Worm (Caenorhabditis elegans) whole organism, late embryonic: Measurements from ENCODE around the gene srw-54.
A peak's percentile ranks its signal among the peaks of the same experiment; 100 is the strongest.

ENCODE experiments used
- C08G9.2 ChIP-seq: sonication (generic microtip); optimal IDR thresholded peaks from 2 replicates; lab custom pipeline; 2016; ENCODE audit warnings: mild to moderate bottlenecking, missing genetic modification characterization, moderate library complexity, missing compliant biosample characterization
- C38D4.7 ChIP-seq: fragments of 200-800 bp; sonication (Bioruptor generic); optimal IDR thresholded peaks from 2 replicates; lab custom pipeline; 2018; ENCODE audit warnings: mild to moderate bottlenecking, missing genetic modification characterization, moderate library complexity, missing compliant biosample characterization
- F13H6.1 ChIP-seq: sonication (generic microtip); optimal IDR thresholded peaks from 2 replicates; lab custom pipeline; 2016; ENCODE audit warnings: missing genetic modification characterization, missing compliant biosample characterization
- K09A11.1 ChIP-seq: sonication (generic microtip); optimal IDR thresholded peaks from 2 replicates; lab custom pipeline; 2017; ENCODE audit warnings: antibody characterized with exemption, mild to moderate bottlenecking, missing genetic modification characterization, missing compliant biosample characterization; ENCODE audit not compliant: insufficient read depth
- T23F11.4 ChIP-seq: fragments of 200-800 bp; sonication (Bioruptor generic); optimal IDR thresholded peaks from 2 replicates; lab custom pipeline; 2018; ENCODE audit warnings: mild to moderate bottlenecking, missing genetic modification characterization, missing compliant biosample characterization
- ceh-14 ChIP-seq: sonication (generic microtip); optimal IDR thresholded peaks from 2 replicates; lab custom pipeline; 2016; ENCODE audit warnings: missing genotype, missing genetic modification characterization, missing compliant biosample characterization
- ceh-18 ChIP-seq: sonication (generic microtip); optimal IDR thresholded peaks from 2 replicates; lab custom pipeline; 2016; ENCODE audit warnings: missing genetic modification characterization, missing compliant biosample characterization
- ceh-19 ChIP-seq: fragments of 200-800 bp; sonication (Bioruptor generic); optimal IDR thresholded peaks from 2 replicates; lab custom pipeline; 2018; ENCODE audit warnings: mild to moderate bottlenecking, missing genetic modification characterization, missing compliant biosample characterization
- ceh-22 ChIP-seq: sonication (generic microtip); optimal IDR thresholded peaks from 2 replicates; lab custom pipeline; 2017; ENCODE audit warnings: missing biosample characterization, missing genetic modification characterization
- ceh-30 ChIP-seq: fragments of 150-350 bp; optimal IDR thresholded peaks from 2 replicates; lab custom pipeline; 2014; ENCODE audit warnings: missing biosample characterization, missing genetic modification characterization
- ceh-31 ChIP-seq: sonication (generic microtip); optimal IDR thresholded peaks from 2 replicates; lab custom pipeline; 2016; ENCODE audit warnings: missing genetic modification characterization, missing compliant biosample characterization
- ceh-34 ChIP-seq: sonication (generic microtip); optimal IDR thresholded peaks from 2 replicates; lab custom pipeline; 2016; ENCODE audit warnings: mild to moderate bottlenecking, missing genetic modification characterization, missing compliant biosample characterization
- ceh-48 ChIP-seq: sonication (generic microtip); optimal IDR thresholded peaks from 2 replicates; lab custom pipeline; 2016; ENCODE audit warnings: missing genetic modification characterization, inconsistent platforms, missing compliant biosample characterization
- ceh-6 ChIP-seq: fragments of 200-800 bp; sonication (Bioruptor generic); optimal IDR thresholded peaks from 2 replicates; lab custom pipeline; 2018; ENCODE audit warnings: mild to moderate bottlenecking, missing genetic modification characterization, missing compliant biosample characterization
- dve-1 ChIP-seq: sonication (generic microtip); optimal IDR thresholded peaks from 2 replicates; lab custom pipeline; 2017; ENCODE audit warnings: antibody characterized with exemption, mild to moderate bottlenecking, missing genetic modification characterization, missing compliant biosample characterization
- elt-2 ChIP-seq: sonication (generic microtip); optimal IDR thresholded peaks from 2 replicates; lab custom pipeline; 2016; ENCODE audit warnings: missing genetic modification reagents, missing genetic modification characterization, missing compliant biosample characterization
- elt-4 ChIP-seq: sonication (generic microtip); optimal IDR thresholded peaks from 2 replicates; lab custom pipeline; 2016; ENCODE audit warnings: missing genetic modification characterization, missing compliant biosample characterization
- fkh-10 ChIP-seq: fragments of 150-350 bp; optimal IDR thresholded peaks from 2 replicates; lab custom pipeline; 2014; ENCODE audit warnings: missing biosample characterization, missing genetic modification reagents, missing genetic modification characterization
- hlh-13 ChIP-seq: fragments of 200-800 bp; sonication (Bioruptor generic); optimal IDR thresholded peaks from 2 replicates; lab custom pipeline; 2018; ENCODE audit warnings: mild to moderate bottlenecking, missing genetic modification characterization, missing compliant biosample characterization
- hlh-8 ChIP-seq: sonication (generic microtip); optimal IDR thresholded peaks from 2 replicates; lab custom pipeline; 2016; ENCODE audit warnings: missing genotype, missing genetic modification characterization, missing compliant biosample characterization
- lin-11 ChIP-seq: fragments of 200-800 bp; sonication (Bioruptor generic); optimal IDR thresholded peaks from 2 replicates; lab custom pipeline; 2018; ENCODE audit warnings: mild to moderate bottlenecking, missing genetic modification characterization, missing compliant biosample characterization
- nhr-11 ChIP-seq: fragments of 150-350 bp; optimal IDR thresholded peaks from 2 replicates; lab custom pipeline; 2014; ENCODE audit warnings: missing biosample characterization, missing genetic modification characterization
- nhr-232 ChIP-seq: sonication (generic microtip); optimal IDR thresholded peaks from 2 replicates; lab custom pipeline; 2016; ENCODE audit warnings: missing genetic modification characterization, missing compliant biosample characterization
- odd-2 ChIP-seq: sonication (generic microtip); optimal IDR thresholded peaks from 2 replicates; lab custom pipeline; 2017; ENCODE audit warnings: antibody characterized with exemption, mild to moderate bottlenecking, missing genetic modification characterization, missing compliant biosample characterization
- pat-9 ChIP-seq: fragments of 200-800 bp; sonication (Bioruptor generic); optimal IDR thresholded peaks from 2 replicates; lab custom pipeline; 2018; ENCODE audit warnings: mild to moderate bottlenecking, missing genetic modification characterization, moderate library complexity, missing compliant biosample characterization
- pax-1 ChIP-seq: fragments of 150-350 bp; optimal IDR thresholded peaks from 2 replicates; lab custom pipeline; 2014; ENCODE audit warnings: missing biosample characterization, missing genetic modification characterization
- pha-2 ChIP-seq: sonication (generic microtip); optimal IDR thresholded peaks from 2 replicates; lab custom pipeline; 2017; ENCODE audit warnings: mild to moderate bottlenecking, missing genetic modification characterization, missing compliant biosample characterization
- pha-4 ChIP-seq: fragments of 150-350 bp; optimal IDR thresholded peaks from 2 replicates; lab custom pipeline; 2018; ENCODE audit warnings: missing biosample characterization, missing genetic modification reagents, missing genetic modification characterization
- pros-1 ChIP-seq: fragments of 150-350 bp; optimal IDR thresholded peaks from 2 replicates; lab custom pipeline; 2014; ENCODE audit warnings: missing biosample characterization, missing genetic modification reagents, missing genetic modification characterization
- sdc-2 ChIP-seq: sonication (generic microtip); optimal IDR thresholded peaks from 2 replicates; lab custom pipeline; 2016; ENCODE audit warnings: missing genotype, missing genetic modification characterization, missing compliant biosample characterization
- sox-4 ChIP-seq: sonication (generic microtip); optimal IDR thresholded peaks from 2 replicates; lab custom pipeline; 2017; ENCODE audit warnings: mild to moderate bottlenecking, missing genetic modification characterization, inconsistent platforms, missing compliant biosample characterization
- syd-9 ChIP-seq: sonication (generic microtip); optimal IDR thresholded peaks from 2 replicates; lab custom pipeline; 2016; ENCODE audit warnings: mild to moderate bottlenecking, missing genetic modification characterization, moderate library complexity, missing compliant biosample characterization
- tbx-2 ChIP-seq: sonication (generic microtip); optimal IDR thresholded peaks from 2 replicates; lab custom pipeline; 2016; ENCODE audit warnings: missing genetic modification characterization, missing compliant biosample characterization
- ttx-3 ChIP-seq: sonication (generic microtip); optimal IDR thresholded peaks from 2 replicates; lab custom pipeline; 2016; ENCODE audit warnings: missing genetic modification reagents, missing genetic modification characterization, missing compliant biosample characterization
- unc-42 ChIP-seq: sonication (generic microtip); optimal IDR thresholded peaks from 2 replicates; lab custom pipeline; 2016; ENCODE audit warnings: missing genotype, missing genetic modification characterization, missing compliant biosample characterization
- unc-86 ChIP-seq: sonication (generic microtip); optimal IDR thresholded peaks from 2 replicates; lab custom pipeline; 2016; ENCODE audit warnings: missing genetic modification characterization, missing compliant biosample characterization
- zip-5 ChIP-seq: sonication (generic microtip); optimal IDR thresholded peaks from 2 replicates; lab custom pipeline; 2016; ENCODE audit warnings: missing genetic modification characterization, missing compliant biosample characterization

Gene srw-54

ce11 chrV:16591992-16592798, 18.9 kb upstream of the srw-54 start, which contains the start of gene srh-269 (continued):
- peak; percentile 69 for TF ChIP-seq ceh-6 (GFP tag; lab: Kevin White, UChicago)
- TF ChIP-seq odd-2 (tag; lab: Kevin White, UChicago): no peak
- peak; percentile 33 for TF ChIP-seq ceh-31 (tag; lab: Kevin White, UChicago)
- TF ChIP-seq unc-42: no peak
- TF ChIP-seq ceh-19 (GFP tag; lab: Kevin White, UChicago): peak; percentile 79
- TF ChIP-seq tbx-2 (tag; lab: Kevin White, UChicago): peak; percentile 43
- TF ChIP-seq zip-5 (tag; lab: Kevin White, UChicago): peak; percentile 1
- TF ChIP-seq hlh-13 (GFP tag; lab: Kevin White, UChicago): peak; percentile 64
- no peak for TF ChIP-seq pha-4 (tag; lab: Kevin White, UChicago)
- TF ChIP-seq sox-4 (tag; lab: Kevin White, UChicago): peak; percentile 58
- peak; percentile 45 for TF ChIP-seq F13H6.1 (tag; lab: Kevin White, UChicago)
- peak; percentile 38 for TF ChIP-seq sdc-2 (tag; lab: Kevin White, UChicago)
- no peak for TF ChIP-seq elt-4 (tag; lab: Kevin White, UChicago)
- peak; percentile 53 for TF ChIP-seq nhr-232 (tag; lab: Kevin White, UChicago)
- TF ChIP-seq ceh-34 (tag; lab: Kevin White, UChicago): peak; percentile 68
- no peak for TF ChIP-seq ceh-22 (tag; lab: Kevin White, UChicago)
- peak; percentile 73 for TF ChIP-seq elt-2 (tag; lab: Kevin White, UChicago)
- no peak for TF ChIP-seq nhr-11
- TF ChIP-seq pros-1 (tag; lab: Kevin White, UChicago): no peak
- peak; percentile 70 for TF ChIP-seq pha-2 (tag; lab: Kevin White, UChicago)
- peak; percentile 24 for TF ChIP-seq ceh-48 (tag; lab: Kevin White, UChicago)
- peak; percentile 46 for TF ChIP-seq ttx-3 (tag; lab: Kevin White, UChicago)
- peak; percentile 74 for TF ChIP-seq ceh-14 (tag; lab: Kevin White, UChicago)
- no peak for TF ChIP-seq ceh-30 (tag; lab: Kevin White, UChicago)
- TF ChIP-seq syd-9 (tag; lab: Kevin White, UChicago): peak; percentile 71
- peak; percentile 70 for TF ChIP-seq C38D4.7 (GFP tag; lab: Kevin White, UChicago)
- TF ChIP-seq pax-1 (tag; lab: Kevin White, UChicago): no peak
- TF ChIP-seq unc-86: peak; percentile 33
- peak; percentile 58 for TF ChIP-seq lin-11
- TF ChIP-seq T23F11.4 (GFP tag; lab: Kevin White, UChicago): no peak
- TF ChIP-seq hlh-8 (tag; lab: Kevin White, UChicago): no peak
- peak; percentile 56 for TF ChIP-seq ceh-18 (tag; lab: Kevin White, UChicago)
- TF ChIP-seq C08G9.2 (tag; lab: Kevin White, UChicago): peak; percentile 61
- peak; percentile 56 for TF ChIP-seq pat-9 (tag; lab: Kevin White, UChicago)
- TF ChIP-seq fkh-10 (GFP tag; lab: Kevin White, UChicago): no peak

DNA sequence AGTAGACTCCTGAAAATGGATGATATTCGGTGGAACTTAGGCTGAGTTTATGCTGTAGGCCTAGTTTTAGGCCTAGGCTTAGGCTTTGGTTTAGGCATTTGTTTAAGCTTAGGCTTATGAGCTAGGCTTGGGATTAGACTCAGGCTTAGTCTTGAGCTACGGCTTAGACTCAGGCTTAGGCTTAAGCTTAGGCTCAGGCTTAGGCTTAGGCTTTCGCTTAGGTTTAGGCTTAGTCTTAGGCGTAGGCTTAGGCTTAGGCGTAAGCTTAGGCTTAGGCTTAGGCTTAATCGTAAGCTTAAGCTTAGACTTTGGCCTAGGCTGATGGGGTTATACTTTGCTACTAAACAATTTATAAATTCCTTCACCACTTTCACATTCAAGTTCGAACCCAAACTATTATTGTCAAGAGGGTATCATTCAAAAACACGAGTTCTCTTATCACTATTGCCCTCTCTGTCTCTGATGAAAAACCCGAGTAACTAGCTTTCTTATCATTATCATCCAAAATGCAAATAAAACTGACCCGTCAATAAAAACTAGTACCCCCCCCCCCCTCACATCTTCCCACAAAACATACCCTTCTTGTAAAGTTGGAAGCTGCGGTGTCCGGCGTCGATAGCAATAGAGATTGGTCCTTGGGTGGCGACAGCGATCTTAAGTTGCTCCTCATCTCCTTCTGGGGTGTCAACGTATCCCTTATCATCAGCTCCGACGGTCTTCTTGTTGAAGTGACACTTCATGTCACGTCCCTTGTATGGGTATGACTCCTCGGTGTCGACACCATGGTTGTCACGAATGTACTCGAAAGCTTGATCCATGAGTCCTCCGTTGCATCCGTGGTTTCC, 18.0 kb upstream of the srw-54 start:
- TF ChIP-seq elt-2 (tag; lab: Kevin White, UChicago) (peak; percentile 81), hlh-13 (GFP tag; lab: Kevin White, UChicago) (peak; percentile 4), dve-1 (tag; lab: Kevin White, UChicago) (peak; percentile 85), K09A11.1 (no peak), elt-4 (tag; lab: Kevin White, UChicago) (no peak)
